Fruit fly (Drosophila melanogaster) whole organism, adult: ENCODE results near the gene CG9951.

ENCODE experiments used
- CG11617 ChIP-seq: fragments of 200-800 bp; sonication (Bioruptor generic); optimal IDR thresholded peaks from 2 replicates; lab custom pipeline; 2017; ENCODE audit warnings: mild to moderate bottlenecking, missing biosample characterization, missing genetic modification reagents, missing genetic modification characterization
- CG12768 ChIP-seq: fragments of 200-800 bp; sonication (Bioruptor generic); optimal IDR thresholded peaks from 2 replicates; lab custom pipeline; 2017; ENCODE audit warnings: missing biosample characterization, missing genetic modification characterization, mild to moderate bottlenecking, moderate library complexity, missing genetic modification reagents
- CG14711 ChIP-seq: fragments of 200-800 bp; sonication (Bioruptor generic); optimal IDR thresholded peaks from 2 replicates; lab custom pipeline; 2018; ENCODE audit warnings: missing biosample characterization, mild to moderate bottlenecking, missing genetic modification characterization, moderate library complexity
- CG7045 ChIP-seq: fragments of 200-800 bp; sonication (Bioruptor generic); optimal IDR thresholded peaks from 2 replicates; lab custom pipeline; 2017; ENCODE audit warnings: missing biosample characterization, mild to moderate bottlenecking, missing genetic modification characterization
- Clk ChIP-seq: fragments of 200-800 bp; sonication (Bioruptor generic); optimal IDR thresholded peaks from 2 replicates; lab custom pipeline; 2017; ENCODE audit warnings: missing biosample characterization, missing genetic modification characterization
- Crg-1 ChIP-seq: fragments of 200-800 bp; sonication (Bioruptor generic); optimal IDR thresholded peaks from 2 replicates; lab custom pipeline; 2016; ENCODE audit warnings: missing biosample characterization, missing genetic modification characterization
- Hr96 ChIP-seq: fragments of 200-800 bp; sonication (Bioruptor generic); optimal IDR thresholded peaks from 2 replicates; lab custom pipeline; 2016; ENCODE audit warnings: missing biosample characterization, missing genetic modification characterization
- cic ChIP-seq: fragments of 200-800 bp; sonication (Bioruptor generic); optimal IDR thresholded peaks from 2 replicates; lab custom pipeline; 2017; ENCODE audit warnings: missing biosample characterization, mild to moderate bottlenecking, missing genetic modification characterization, moderate library complexity
- ovo ChIP-seq: fragments of 200-800 bp; sonication (Bioruptor generic); optimal IDR thresholded peaks from 2 replicates; lab custom pipeline; 2016; ENCODE audit warnings: missing biosample characterization, missing genetic modification characterization
- pad ChIP-seq: fragments of 200-800 bp; sonication (Bioruptor generic); optimal IDR thresholded peaks from 3 replicates; lab custom pipeline; 2017; ENCODE audit warnings: missing biosample characterization, missing genetic modification characterization, mild to moderate bottlenecking, moderate library complexity, missing genetic modification reagents

- TF ChIP-seq CG12768 (GFP tag; lab: Kevin White, UChicago) (no peak), ovo (GFP tag; lab: Kevin White, UChicago) (no peak), CG11617 (no peak), Crg-1 (GFP tag; lab: Kevin White, UChicago) (no peak), Clk (no peak), CG7045 (no peak), cic (GFP tag; lab: Kevin White, UChicago) (no peak), CG14711 (tag; lab: Kevin White, UChicago) (no peak), pad (GFP tag; lab: Kevin White, UChicago) (no peak), Hr96 (GFP tag; lab: Kevin White, UChicago) (no peak)
These were observed 4.2 kb upstream of the CG9951 start, which contains the start of gene sinah for dm6 chr3L:16858780-16859179.
